Fruit fly (Drosophila melanogaster) whole organism, embryonic: Measurements from ENCODE around the gene Obp84a.
A peak's percentile ranks its signal among the peaks of the same experiment; 100 is the strongest.

Experiments
- Blimp-1 ChIP-seq: fragments of 200-800 bp; sonication (Bioruptor generic); optimal IDR thresholded peaks from 3 replicates; lab custom pipeline; 2018; ENCODE audit warnings: missing biosample characterization, missing genetic modification characterization, mild to moderate bottlenecking, moderate library complexity, missing genetic modification reagents
- CG11560 ChIP-seq: fragments of 200-800 bp; sonication (Bioruptor generic); IDR thresholded peaks from 3 replicates; pipeline ENCODE4 v1.3.6; 2022; ENCODE audit warnings: missing biosample characterization, missing genetic modification characterization
- CG13424 ChIP-seq: fragments of 200-800 bp; sonication (Bioruptor generic); optimal IDR thresholded peaks from 2 replicates; lab custom pipeline; 2019; ENCODE audit warnings: missing biosample characterization, mild to moderate bottlenecking, missing genetic modification characterization, moderate library complexity
- CG13894 ChIP-seq: fragments of 200-800 bp; sonication (Bioruptor generic); optimal IDR thresholded peaks from 3 replicates; lab custom pipeline; 2018; ENCODE audit warnings: missing biosample characterization, mild to moderate bottlenecking, missing genetic modification characterization, moderate library complexity
- CG15601 ChIP-seq: fragments of 200-800 bp; sonication (Bioruptor generic); optimal IDR thresholded peaks from 3 replicates; lab custom pipeline; 2019; ENCODE audit warnings: missing biosample characterization, mild to moderate bottlenecking, missing genetic modification characterization, moderate library complexity
- CG1647 ChIP-seq: fragments of 200-800 bp; sonication (Bioruptor generic); optimal IDR thresholded peaks from 3 replicates; lab custom pipeline; 2016; ENCODE audit warnings: missing biosample characterization, missing genetic modification characterization
- CG17829 ChIP-seq: fragments of 200-800 bp; optimal IDR thresholded peaks from 2 replicates; lab custom pipeline; 2019; ENCODE audit warnings: missing biosample characterization, mild to moderate bottlenecking, missing genetic modification characterization, moderate library complexity
- CG32767 ChIP-seq: fragments of 200-800 bp; sonication (Bioruptor generic); IDR thresholded peaks from 2 replicates; pipeline ENCODE4 v1.3.6; 2022; ENCODE audit warnings: missing biosample characterization, missing genetic modification characterization
- CG33213 ChIP-seq: fragments of 200-800 bp; sonication (Bioruptor generic); optimal IDR thresholded peaks from 3 replicates; lab custom pipeline; 2016; ENCODE audit warnings: missing biosample characterization, missing genetic modification characterization
- CG34422 ChIP-seq: fragments of 200-800 bp; sonication (Bioruptor generic); IDR thresholded peaks from 3 replicates; pipeline ENCODE4 v1.3.6; 2022; ENCODE audit warnings: missing biosample characterization, missing genetic modification characterization
- CG4328 ChIP-seq: fragments of 200-800 bp; sonication (Bioruptor generic); optimal IDR thresholded peaks from 3 replicates; lab custom pipeline; 2017; ENCODE audit warnings: missing biosample characterization, missing genetic modification reagents, missing genetic modification characterization
- CG6765 ChIP-seq: fragments of 200-800 bp; sonication (Bioruptor generic); optimal IDR thresholded peaks from 3 replicates; lab custom pipeline; 2017; ENCODE audit warnings: missing biosample characterization, mild to moderate bottlenecking, missing genetic modification characterization
- CG6791 ChIP-seq: fragments of 200-800 bp; sonication (Bioruptor generic); IDR thresholded peaks from 3 replicates; pipeline ENCODE4 v1.3.6; 2022; ENCODE audit warnings: missing biosample characterization, missing genetic modification characterization; ENCODE audit not compliant: partially characterized antibody
- CG7357 ChIP-seq: fragments of 200-800 bp; sonication (Bioruptor generic); IDR thresholded peaks from 3 replicates; pipeline ENCODE4 v1.3.6; 2022; ENCODE audit warnings: missing biosample characterization, missing genetic modification characterization
- CG7928 ChIP-seq: fragments of 200-800 bp; sonication (Bioruptor generic); optimal IDR thresholded peaks from 2 replicates; lab custom pipeline; 2017; ENCODE audit warnings: missing biosample characterization, mild to moderate bottlenecking, missing genetic modification characterization
- Chrac-16 ChIP-seq: fragments of 200-800 bp; sonication (Bioruptor generic); optimal IDR thresholded peaks from 3 replicates; lab custom pipeline; 2016; ENCODE audit warnings: missing biosample characterization, missing genetic modification characterization
- CoRest ChIP-seq: fragments of 200-800 bp; sonication (Bioruptor generic); optimal IDR thresholded peaks from 3 replicates; lab custom pipeline; 2018; ENCODE audit warnings: missing biosample characterization, mild to moderate bottlenecking, missing genetic modification characterization, moderate library complexity
- D19A ChIP-seq: fragments of 200-800 bp; optimal IDR thresholded peaks from 3 replicates; lab custom pipeline; 2019; ENCODE audit warnings: missing biosample characterization, mild to moderate bottlenecking, missing genetic modification characterization, moderate library complexity
- Eip74EF ChIP-seq, 2 experiments: fragments of 200-800 bp in 1 of 2; fragments of >200 bp in 1 of 2; sonication (Bioruptor generic) in 1 of 2; optimal IDR thresholded peaks; 2 replicates each; lab custom pipeline; 2017 to 2019; ENCODE audit warnings: missing biosample characterization in 2 of 2, missing genetic modification characterization in 2 of 2, mild to moderate bottlenecking in 1 of 2, moderate library complexity in 1 of 2
- Elba2 ChIP-seq: fragments of 200-800 bp; sonication (Bioruptor generic); optimal IDR thresholded peaks from 3 replicates; lab custom pipeline; 2016; ENCODE audit warnings: missing biosample characterization, missing genetic modification characterization
- Gsc ChIP-seq: fragments of 200-800 bp; sonication (Bioruptor generic); IDR thresholded peaks from 2 replicates; pipeline ENCODE4 v1.3.6; 2022; ENCODE audit warnings: missing biosample characterization, missing genetic modification characterization
- Hr3 ChIP-seq: fragments of 200-800 bp; sonication (Bioruptor generic); optimal IDR thresholded peaks from 3 replicates; lab custom pipeline; 2016; ENCODE audit warnings: missing biosample characterization, missing genetic modification characterization
- Lim3 ChIP-seq: fragments of 200-800 bp; sonication (Bioruptor generic); IDR thresholded peaks from 2 replicates; pipeline ENCODE4 v1.3.6; 2022; ENCODE audit warnings: missing biosample characterization, missing genetic modification characterization
- Nf-YB ChIP-seq: fragments of 200-800 bp; sonication (Bioruptor generic); optimal IDR thresholded peaks from 3 replicates; lab custom pipeline; 2019; ENCODE audit warnings: missing biosample characterization, mild to moderate bottlenecking, missing genetic modification characterization, moderate library complexity
- Optix ChIP-seq: fragments of 200-800 bp; sonication (Bioruptor generic); IDR thresholded peaks from 3 replicates; pipeline ENCODE4 v1.3.6; 2022; ENCODE audit warnings: missing biosample characterization, missing genetic modification characterization
- Stat92E ChIP-seq, 3 experiments: fragments of >200 bp in 2 of 3; fragments of 200-800 bp in 1 of 3; sonication (Bioruptor generic) in 1 of 3; optimal IDR thresholded peaks; 2 replicates each; lab custom pipeline; 2017 to 2019; ENCODE audit warnings: missing biosample characterization in 3 of 3, missing genetic modification characterization in 3 of 3, mild to moderate bottlenecking in 1 of 3, moderate library complexity in 1 of 3
- chinmo ChIP-seq: fragments of 200-800 bp; sonication (Bioruptor generic); IDR thresholded peaks from 4 replicates; pipeline ENCODE4 v1.3.6; 2022; ENCODE audit warnings: missing biosample characterization, missing genetic modification characterization; ENCODE audit not compliant: partially characterized antibody
- chn ChIP-seq: fragments of 200-800 bp; sonication (Bioruptor generic); optimal IDR thresholded peaks from 2 replicates; lab custom pipeline; 2016; ENCODE audit warnings: missing biosample characterization, missing genetic modification characterization
- crc ChIP-seq: fragments of 200-800 bp; sonication (Bioruptor generic); optimal IDR thresholded peaks from 2 replicates; lab custom pipeline; 2016; ENCODE audit warnings: missing biosample characterization, missing genetic modification characterization
- croc ChIP-seq: fragments of 200-800 bp; sonication (Bioruptor generic); conservative IDR thresholded peaks from 3 replicates; pipeline ENCODE4 v1.3.6; 2022; ENCODE audit warnings: missing biosample characterization, missing genetic modification characterization
- dan ChIP-seq: fragments of 200-800 bp; sonication (Bioruptor generic); IDR thresholded peaks from 2 replicates; pipeline ENCODE4 v1.3.6; 2022; ENCODE audit warnings: missing biosample characterization, missing genetic modification characterization
- jigr1 ChIP-seq: fragments of 200-800 bp; sonication (Bioruptor generic); IDR thresholded peaks from 3 replicates; pipeline ENCODE4 v1.3.6; 2022; ENCODE audit warnings: missing biosample characterization, missing genetic modification characterization
- kay ChIP-seq: fragments of 200-800 bp; sonication (Bioruptor generic); optimal IDR thresholded peaks from 2 replicates; lab custom pipeline; 2016; ENCODE audit warnings: missing biosample characterization, missing genetic modification characterization
- nerfin-1 ChIP-seq: fragments of 200-800 bp; sonication (Bioruptor generic); optimal IDR thresholded peaks from 3 replicates; lab custom pipeline; 2019; ENCODE audit warnings: missing biosample characterization, mild to moderate bottlenecking, missing genetic modification characterization, moderate library complexity
- pan ChIP-seq, 4 experiments: fragments of >200 bp in 3 of 4; fragments of 200-800 bp in 1 of 4; sonication (Bioruptor generic) in 1 of 4; optimal IDR thresholded peaks in 3 of 4; IDR thresholded peaks in 1 of 4; 2 replicates each; pipeline versions ENCODE4 v1.3.6 to Lab custom; 2017 to 2022; ENCODE audit warnings: missing biosample characterization in 2 of 4, missing genetic modification characterization in 2 of 4, mixed read lengths in 1 of 4
- pros ChIP-seq: fragments of 200-800 bp; sonication (Bioruptor generic); optimal IDR thresholded peaks from 3 replicates; lab custom pipeline; 2019; ENCODE audit warnings: missing biosample characterization, mild to moderate bottlenecking, missing genetic modification characterization, moderate library complexity
- sc ChIP-seq, 3 experiments: fragments of >200 bp in 2 of 3; fragments of 200-800 bp in 1 of 3; sonication (Bioruptor generic) in 1 of 3; optimal IDR thresholded peaks; 2 replicates in 2 of 3; 3 replicates in 1 of 3; lab custom pipeline; 2017; ENCODE audit warnings: mild to moderate bottlenecking in 1 of 3, missing biosample characterization in 1 of 3, missing genetic modification characterization in 1 of 3, missing genetic modification reagents in 1 of 3
- slou ChIP-seq: fragments of 200-800 bp; sonication (Bioruptor generic); optimal IDR thresholded peaks from 3 replicates; lab custom pipeline; 2016; ENCODE audit warnings: missing biosample characterization, missing genetic modification characterization
- so ChIP-seq: fragments of 200-800 bp; sonication (Bioruptor generic); IDR thresholded peaks from 3 replicates; pipeline ENCODE4 v1.3.6; 2022; ENCODE audit warnings: missing biosample characterization, missing genetic modification characterization
- sqz ChIP-seq: fragments of 200-800 bp; sonication (Bioruptor generic); optimal IDR thresholded peaks from 3 replicates; lab custom pipeline; 2018; ENCODE audit warnings: missing biosample characterization, mild to moderate bottlenecking, missing genetic modification characterization
- sug ChIP-seq: fragments of 200-800 bp; optimal IDR thresholded peaks from 2 replicates; lab custom pipeline; 2019; ENCODE audit warnings: missing biosample characterization, mild to moderate bottlenecking, missing genetic modification characterization, moderate library complexity
- unpg ChIP-seq: fragments of 200-800 bp; sonication (Bioruptor generic); optimal IDR thresholded peaks from 3 replicates; lab custom pipeline; 2018; ENCODE audit warnings: missing biosample characterization, mild to moderate bottlenecking, missing genetic modification characterization, moderate library complexity

Obp84a gene

DNA sequence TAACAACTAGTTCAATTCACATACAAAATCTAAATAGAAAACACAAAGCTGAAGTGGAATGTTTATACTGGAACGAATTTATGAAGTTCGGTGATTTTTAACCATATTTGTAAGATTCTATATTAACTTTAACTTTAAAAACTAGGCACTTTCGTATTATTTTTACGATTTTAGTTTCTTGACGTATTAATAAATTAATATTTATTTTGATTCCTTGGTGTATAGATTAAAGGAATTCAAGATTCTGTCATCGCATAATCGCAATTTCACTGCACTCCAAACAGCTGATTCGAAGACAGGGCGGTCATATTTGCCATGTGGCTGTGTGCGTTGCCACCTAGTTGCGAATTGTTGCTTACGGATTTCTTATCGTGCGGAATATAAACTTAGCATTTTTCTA is 2.3 kb downstream of the Obp84a start, which contains the start of the genes CG1227 and Dtwd2 (continued):
- peak; percentile 97 for TF ChIP-seq CG13424 (tag; lab: Kevin White, UChicago)
- TF ChIP-seq Nf-YB, result peak; percentile 81
- no peak for TF ChIP-seq chinmo (GFP tag; lab: Robert Waterston, UW)
- peak; percentile 94 for TF ChIP-seq CG15601 (tag; lab: Kevin White, UChicago)
- peak; percentile 12 for TF ChIP-seq CG33213 (GFP tag; lab: Kevin White, UChicago)
- 0 out of 3 replicates have a peak, but pooled peaks have one; percentile 14 for TF ChIP-seq jigr1 (GFP tag; lab: Robert Waterston, UW)
- TF ChIP-seq sqz (GFP tag; lab: Kevin White, UChicago), result no peak
- TF ChIP-seq crc (GFP tag; lab: Kevin White, UChicago), result peak; percentile 35
- peak; percentile 70; the same call in 2 of the 3 replicates for TF ChIP-seq CG11560 (tag; lab: Robert Waterston, UW)
- peak; percentile 92 for TF ChIP-seq CG32767 (GFP tag; lab: Robert Waterston, UW)
- TF ChIP-seq sc (optimal IDR thresholded peaks at IDR 0.05; lab: Kevin White, UChicago), result no peak
- peak; percentile 57 for TF ChIP-seq sc (GFP tag; optimal IDR thresholded peaks at IDR 0.05; lab: Kevin White, UChicago)
- TF ChIP-seq CG4328, result no peak
- no peak for TF ChIP-seq CG6791 (GFP tag; lab: Robert Waterston, UW)
- TF ChIP-seq pros (GFP tag; lab: Kevin White, UChicago), result peak; percentile 81
- peak in 1 of 2 experiments; percentile 94 for TF ChIP-seq Eip74EF (GFP tag; optimal IDR thresholded peaks at IDR 0.05; lab: Kevin White, UChicago)
- peak; percentile 76 for TF ChIP-seq Hr3 (GFP tag; lab: Kevin White, UChicago)
- no peak for TF ChIP-seq Optix (GFP tag; lab: Robert Waterston, UW)
- peak; percentile 94 for TF ChIP-seq sug (tag; lab: Kevin White, UChicago)
- peak; percentile 29 for TF ChIP-seq Elba2
- TF ChIP-seq Lim3 (GFP tag; lab: Robert Waterston, UW), result no peak
- peak; percentile 92 for TF ChIP-seq D19A
- peak; percentile 88 for TF ChIP-seq Blimp-1 (GFP tag; lab: Kevin White, UChicago)
- TF ChIP-seq CG6765 (GFP tag; lab: Kevin White, UChicago), result peak; percentile 92
- peak in 1 of 3 experiments; percentile 70 for TF ChIP-seq Stat92E (GFP tag; optimal IDR thresholded peaks at IDR 0.05; lab: Kevin White, UChicago)
- peak; percentile 73; the same call in 2 of the 3 replicates for TF ChIP-seq CG7357 (GFP tag; lab: Robert Waterston, UW)
- TF ChIP-seq kay (GFP tag; lab: Kevin White, UChicago), result peak; percentile 71
- peak; percentile 48 for TF ChIP-seq chn (GFP tag; lab: Kevin White, UChicago)
- peak; percentile 95 for TF ChIP-seq so
- TF ChIP-seq CG13894 (tag; lab: Kevin White, UChicago), result no peak
- peak; percentile 96 for TF ChIP-seq CG17829
- peak; percentile 63; the same call in 2 of the 3 replicates for TF ChIP-seq croc (GFP tag; lab: Robert Waterston, UW)
- peak; percentile 98 for TF ChIP-seq unpg (GFP tag; lab: Kevin White, UChicago)
- TF ChIP-seq CG7928 (GFP tag; lab: Kevin White, UChicago), result peak; percentile 65
- TF ChIP-seq CG1647 (GFP tag; lab: Kevin White, UChicago), result no peak
- peak; percentile 92 for TF ChIP-seq CG34422 (GFP tag; lab: Robert Waterston, UW)
- TF ChIP-seq Gsc (GFP tag; lab: Robert Waterston, UW), result no peak
- TF ChIP-seq nerfin-1 (tag; lab: Kevin White, UChicago), result peak; percentile 94
- no peak for TF ChIP-seq dan (GFP tag; lab: Robert Waterston, UW)
- TF ChIP-seq slou (GFP tag; lab: Kevin White, UChicago), result peak; percentile 23
- peak; percentile 96 for TF ChIP-seq CoRest
- peak; percentile 67 for TF ChIP-seq Chrac-16 (GFP tag; lab: Kevin White, UChicago)
- TF ChIP-seq pan (optimal IDR thresholded peaks at IDR 0.05; lab: Kevin White, UChicago), result no peak
- peak in 1 of 2 experiments; percentile 93 for TF ChIP-seq pan (GFP tag; optimal IDR thresholded peaks at IDR 0.05 in 1 of 2, IDR thresholded peaks at IDR 0.05 in 1 of 2)
- TF ChIP-seq, all 482 proteins: peak for 337
